Worm (Caenorhabditis elegans) whole organism, L3 larva: Measurements from ENCODE around the gene C44B7.5.
A peak's percentile ranks its signal among the peaks of the same experiment; 100 is the strongest.

Source experiments
- R02D3.7 ChIP-seq: fragments of 150-350 bp; optimal IDR thresholded peaks from 2 replicates; lab custom pipeline; 2014; ENCODE audit warnings: missing biosample characterization, missing genetic modification characterization
- ZK546.5 ChIP-seq: sonication (generic microtip); optimal IDR thresholded peaks from 2 replicates; lab custom pipeline; 2017; ENCODE audit warnings: missing biosample characterization, missing genetic modification characterization
- aly-2 ChIP-seq: fragments of 150-350 bp; optimal IDR thresholded peaks from 2 replicates; lab custom pipeline; 2014; ENCODE audit warnings: missing biosample characterization, missing genetic modification characterization
- ama-1 ChIP-seq: fragments of 150-350 bp; optimal IDR thresholded peaks from 2 replicates; lab custom pipeline; 2018
- ceh-16 ChIP-seq: sonication (generic microtip); optimal IDR thresholded peaks from 2 replicates; lab custom pipeline; 2017; ENCODE audit warnings: missing biosample characterization, missing genetic modification characterization
- ceh-28 ChIP-seq: fragments of 150-350 bp; optimal IDR thresholded peaks from 2 replicates; lab custom pipeline; 2014; ENCODE audit warnings: missing biosample characterization, missing genetic modification reagents, missing genetic modification characterization
- ceh-82 ChIP-seq: fragments of 150-350 bp; optimal IDR thresholded peaks from 2 replicates; lab custom pipeline; 2014; ENCODE audit warnings: missing biosample characterization, missing genetic modification characterization
- ceh-9 ChIP-seq: sonication (generic microtip); optimal IDR thresholded peaks from 2 replicates; lab custom pipeline; 2018; ENCODE audit warnings: missing biosample characterization, missing genetic modification characterization
- daf-12 ChIP-seq: fragments of 150-350 bp; optimal IDR thresholded peaks from 2 replicates; lab custom pipeline; 2014; ENCODE audit warnings: missing biosample characterization, missing genetic modification reagents, missing genetic modification characterization
- egl-27 ChIP-seq: sonication (generic microtip); optimal IDR thresholded peaks from 4 replicates; lab custom pipeline; 2017; ENCODE audit warnings: missing biosample characterization, missing genetic modification reagents, missing genetic modification characterization
- egl-5 ChIP-seq: fragments of 150-350 bp; optimal IDR thresholded peaks from 2 replicates; lab custom pipeline; 2017; ENCODE audit warnings: missing biosample characterization, missing genetic modification reagents, missing genetic modification characterization, inconsistent platforms
- elt-1 ChIP-seq: fragments of 150-350 bp; optimal IDR thresholded peaks from 2 replicates; lab custom pipeline; 2014; ENCODE audit warnings: missing biosample characterization, missing genetic modification characterization
- elt-2 ChIP-seq: sonication (generic microtip); optimal IDR thresholded peaks from 2 replicates; lab custom pipeline; 2016; ENCODE audit warnings: missing genetic modification reagents, mild to moderate bottlenecking, missing genetic modification characterization, missing compliant biosample characterization
- elt-3 ChIP-seq, 3 experiments: fragments of 150-350 bp in 1 of 3; sonication (generic microtip) in 2 of 3; optimal IDR thresholded peaks; 2 replicates in 2 of 3; 4 replicates in 1 of 3; lab custom pipeline; 2014 to 2017; ENCODE audit warnings: missing biosample characterization in 3 of 3, missing genetic modification characterization in 3 of 3
- eor-1 ChIP-seq, 2 experiments: fragments of 150-350 bp; optimal IDR thresholded peaks; 2 replicates each; lab custom pipeline; 2014 to 2018; ENCODE audit warnings: missing biosample characterization in 2 of 2, missing genetic modification characterization in 2 of 2
- fkh-10 ChIP-seq: sonication (generic microtip); optimal IDR thresholded peaks from 2 replicates; lab custom pipeline; 2017; ENCODE audit warnings: missing biosample characterization, missing genetic modification reagents, missing genetic modification characterization
- fkh-2 ChIP-seq: fragments of 150-350 bp; optimal IDR thresholded peaks from 2 replicates; lab custom pipeline; 2014; ENCODE audit warnings: missing biosample characterization, missing genetic modification reagents, missing genetic modification characterization
- fos-1 ChIP-seq: fragments of 150-350 bp; optimal IDR thresholded peaks from 2 replicates; lab custom pipeline; 2014; ENCODE audit warnings: missing biosample characterization, missing genetic modification characterization
- jun-1 ChIP-seq: fragments of 150-350 bp; optimal IDR thresholded peaks from 2 replicates; lab custom pipeline; 2014; ENCODE audit warnings: missing biosample characterization, missing genetic modification reagents, missing genetic modification characterization
- lin-15B ChIP-seq: fragments of 150-350 bp; optimal IDR thresholded peaks from 2 replicates; lab custom pipeline; 2014; ENCODE audit warnings: missing biosample characterization, missing genetic modification characterization
- lin-39 ChIP-seq: fragments of 150-350 bp; optimal IDR thresholded peaks from 2 replicates; lab custom pipeline; 2018; ENCODE audit warnings: missing biosample characterization, missing genetic modification reagents, missing genetic modification characterization
- lsy-12 ChIP-seq: sonication (generic microtip); optimal IDR thresholded peaks from 2 replicates; lab custom pipeline; 2016; ENCODE audit warnings: mild to moderate bottlenecking, missing genetic modification characterization, missing compliant biosample characterization
- mdl-1 ChIP-seq: fragments of 150-350 bp; optimal IDR thresholded peaks from 2 replicates; lab custom pipeline; 2014; ENCODE audit warnings: missing biosample characterization, missing genetic modification characterization
- mml-1 ChIP-seq: fragments of 150-350 bp; sonication (generic microtip); optimal IDR thresholded peaks from 3 replicates; lab custom pipeline; 2014; ENCODE audit warnings: missing biosample characterization, missing genetic modification characterization
- nfya-1 ChIP-seq: sonication (generic microtip); optimal IDR thresholded peaks from 2 replicates; lab custom pipeline; 2017; ENCODE audit warnings: missing genetic modification characterization, mild to moderate bottlenecking, missing compliant biosample characterization, antibody characterized with exemption, moderate library complexity; ENCODE audit not compliant: insufficient read depth
- nhr-11 ChIP-seq: fragments of 150-350 bp; optimal IDR thresholded peaks from 2 replicates; lab custom pipeline; 2014; ENCODE audit warnings: missing biosample characterization, missing genetic modification characterization
- nhr-12 ChIP-seq: fragments of 150-350 bp; optimal IDR thresholded peaks from 2 replicates; lab custom pipeline; 2014; ENCODE audit warnings: missing biosample characterization, missing genetic modification characterization
- nhr-23 ChIP-seq: fragments of 150-350 bp; optimal IDR thresholded peaks from 2 replicates; lab custom pipeline; 2014; ENCODE audit warnings: missing biosample characterization, missing genetic modification reagents, missing genetic modification characterization
- nhr-237 ChIP-seq: fragments of 150-350 bp; optimal IDR thresholded peaks from 2 replicates; lab custom pipeline; 2014; ENCODE audit warnings: missing biosample characterization, missing genetic modification characterization
- nhr-25 ChIP-seq: sonication (generic microtip); optimal IDR thresholded peaks from 2 replicates; lab custom pipeline; 2017; ENCODE audit warnings: missing biosample characterization, missing genetic modification characterization
- nhr-28 ChIP-seq: fragments of 150-350 bp; optimal IDR thresholded peaks from 2 replicates; lab custom pipeline; 2014; ENCODE audit warnings: missing biosample characterization, missing genetic modification characterization
- nhr-43 ChIP-seq: sonication (generic microtip); optimal IDR thresholded peaks from 2 replicates; lab custom pipeline; 2016; ENCODE audit warnings: mild to moderate bottlenecking, missing genetic modification characterization, missing compliant biosample characterization; ENCODE audit not compliant: poor library complexity, severe bottlenecking
- nhr-67 ChIP-seq: fragments of 150-350 bp; optimal IDR thresholded peaks from 2 replicates; lab custom pipeline; 2014; ENCODE audit warnings: missing biosample characterization, missing genetic modification characterization
- nhr-76 ChIP-seq: fragments of 150-350 bp; sonication (generic microtip); optimal IDR thresholded peaks from 5 replicates; lab custom pipeline; 2014; ENCODE audit warnings: missing biosample characterization, missing genetic modification characterization
- nhr-77 ChIP-seq: fragments of 150-350 bp; optimal IDR thresholded peaks from 2 replicates; lab custom pipeline; 2014; ENCODE audit warnings: missing biosample characterization, missing genetic modification characterization
- pha-4 ChIP-seq: fragments of 150-350 bp; optimal IDR thresholded peaks from 2 replicates; lab custom pipeline; 2014; ENCODE audit warnings: missing biosample characterization, missing genetic modification reagents, missing genetic modification characterization
- pqm-1 ChIP-seq: fragments of 150-350 bp; optimal IDR thresholded peaks from 2 replicates; lab custom pipeline; 2017; ENCODE audit warnings: missing biosample characterization, missing genetic modification characterization, inconsistent platforms
- sea-2 ChIP-seq: fragments of 150-350 bp; sonication (generic microtip); optimal IDR thresholded peaks from 4 replicates; lab custom pipeline; 2014; ENCODE audit warnings: missing biosample characterization, missing genetic modification reagents, missing genetic modification characterization
- skn-1 ChIP-seq: fragments of 150-350 bp; optimal IDR thresholded peaks from 2 replicates; lab custom pipeline; 2014; ENCODE audit warnings: missing biosample characterization, missing genetic modification characterization
- snpc-4 ChIP-seq: fragments of 150-350 bp; optimal IDR thresholded peaks from 2 replicates; lab custom pipeline; 2014; ENCODE audit warnings: missing biosample characterization, missing genetic modification characterization
- tbx-2 ChIP-seq: sonication (generic microtip); optimal IDR thresholded peaks from 2 replicates; lab custom pipeline; 2016; ENCODE audit warnings: mild to moderate bottlenecking, missing genetic modification characterization, missing compliant biosample characterization
- unc-39 ChIP-seq: sonication (generic microtip); optimal IDR thresholded peaks from 4 replicates; lab custom pipeline; 2017; ENCODE audit warnings: missing biosample characterization, missing genetic modification characterization
- unc-62 ChIP-seq: fragments of 150-350 bp; sonication (generic microtip); optimal IDR thresholded peaks from 4 replicates; lab custom pipeline; 2014; ENCODE audit warnings: missing biosample characterization, missing genetic modification reagents, missing genetic modification characterization
- zag-1 ChIP-seq: fragments of 150-350 bp; optimal IDR thresholded peaks from 2 replicates; lab custom pipeline; 2014; ENCODE audit warnings: missing biosample characterization, missing genetic modification characterization
- ztf-11 ChIP-seq: fragments of 150-350 bp; optimal IDR thresholded peaks from 2 replicates; lab custom pipeline; 2014; ENCODE audit warnings: missing biosample characterization, missing genetic modification characterization
- ztf-4 ChIP-seq: fragments of 150-350 bp; optimal IDR thresholded peaks from 2 replicates; lab custom pipeline; 2014; ENCODE audit warnings: missing biosample characterization, missing genetic modification characterization

The C44B7.5 gene

ce11 chrII:6824524-6824923, 47.9 kb downstream of the C44B7.5 start:
- TF ChIP-seq nfya-1 (tag; lab: Kevin White, UChicago): no peak
- no peak for TF ChIP-seq snpc-4 (tag; lab: Kevin White, UChicago)
- TF ChIP-seq fos-1: no peak
- TF ChIP-seq mml-1 (tag; lab: Kevin White, UChicago): no peak
- no peak for TF ChIP-seq R02D3.7 (tag; lab: Kevin White, UChicago)
- no peak for TF ChIP-seq ztf-11 (tag; lab: Kevin White, UChicago)
- no peak for TF ChIP-seq nhr-43 (tag; lab: Kevin White, UChicago)
- TF ChIP-seq ceh-28 (tag; lab: Kevin White, UChicago): no peak
- TF ChIP-seq nhr-25: peak; percentile 12
- peak; percentile 69 for TF ChIP-seq unc-62 (GFP tag; lab: Kevin White, UChicago)
- peak; percentile 87 for TF ChIP-seq elt-2 (tag; lab: Kevin White, UChicago)
- peak; percentile 79 for TF ChIP-seq pqm-1 (tag; lab: Kevin White, UChicago)
- no peak for TF ChIP-seq egl-5
- TF ChIP-seq sea-2 (GFP tag; lab: Kevin White, UChicago): no peak
- TF ChIP-seq unc-39 (tag; lab: Kevin White, UChicago): no peak

DNA sequence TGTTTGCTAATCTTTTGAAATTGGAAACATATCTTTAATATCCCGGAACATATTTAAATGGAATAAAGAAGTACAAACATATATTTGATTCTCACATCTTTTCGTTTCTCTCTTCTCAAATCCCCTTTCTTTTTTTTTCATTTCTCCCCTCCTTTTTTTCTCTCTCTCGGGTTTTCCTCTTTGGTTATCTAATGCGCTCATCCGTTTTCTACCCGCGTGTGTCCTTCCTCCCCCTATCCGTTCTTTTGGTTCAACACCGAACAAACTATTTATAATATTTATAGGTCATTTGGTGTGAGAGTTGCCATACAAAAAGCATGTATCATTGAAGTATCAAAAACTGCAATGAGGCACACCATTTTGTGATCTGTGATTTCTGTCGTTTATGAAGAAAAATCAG, 48.5 kb downstream of the C44B7.5 start:
- TF ChIP-seq ceh-16 (tag; lab: Kevin White, UChicago): no peak
- TF ChIP-seq fos-1: no peak
- TF ChIP-seq mdl-1 (tag; lab: Kevin White, UChicago): peak; percentile 20
- no peak for TF ChIP-seq skn-1 (tag; lab: Kevin White, UChicago)
- no peak for TF ChIP-seq jun-1 (tag; lab: Kevin White, UChicago)
- TF ChIP-seq pha-4: no peak
- TF ChIP-seq eor-1 (tag; optimal IDR thresholded peaks at IDR 0.05; lab: Kevin White, UChicago): no peak
- TF ChIP-seq lin-39 (tag; lab: Kevin White, UChicago): peak; percentile 36
- TF ChIP-seq snpc-4 (tag; lab: Kevin White, UChicago): peak; percentile 33
- no peak for TF ChIP-seq nhr-237 (tag; lab: Kevin White, UChicago)
- no peak for TF ChIP-seq ama-1 (lab: Kevin White, UChicago)
- TF ChIP-seq nhr-12: no peak
- no peak for TF ChIP-seq nhr-76 (tag; lab: Kevin White, UChicago)
- peak; percentile 20 for TF ChIP-seq nhr-25
- no peak for TF ChIP-seq mml-1 (tag; lab: Kevin White, UChicago)
- TF ChIP-seq ceh-9: no peak
- TF ChIP-seq elt-1 (tag; lab: Kevin White, UChicago): peak; percentile 52
- TF ChIP-seq ceh-82 (tag; lab: Kevin White, UChicago): no peak
- TF ChIP-seq lsy-12 (tag; lab: Kevin White, UChicago): no peak
- TF ChIP-seq unc-62 (GFP tag; lab: Kevin White, UChicago): peak; percentile 51
- no peak for TF ChIP-seq zag-1
- TF ChIP-seq pqm-1 (tag; lab: Kevin White, UChicago): no peak
- TF ChIP-seq nhr-28: no peak
- no peak for TF ChIP-seq fkh-2 (tag; lab: Kevin White, UChicago)
- TF ChIP-seq aly-2 (tag; lab: Kevin White, UChicago): no peak
- no peak for TF ChIP-seq ztf-4 (tag; lab: Kevin White, UChicago)
- peak; percentile 48 for TF ChIP-seq nfya-1 (tag; lab: Kevin White, UChicago)
- TF ChIP-seq fkh-10: no peak
- no peak for TF ChIP-seq nhr-11 (tag; lab: Kevin White, UChicago)
- TF ChIP-seq nhr-23 (tag; lab: Kevin White, UChicago): peak; percentile 40
- TF ChIP-seq ceh-28 (tag; lab: Kevin White, UChicago): no peak
- TF ChIP-seq tbx-2: no peak
- no peak for TF ChIP-seq egl-27 (tag; lab: Kevin White, UChicago)
- TF ChIP-seq ztf-11 (tag; lab: Kevin White, UChicago): no peak
- TF ChIP-seq daf-12 (tag; lab: Kevin White, UChicago): no peak
- TF ChIP-seq unc-39 (tag; lab: Kevin White, UChicago): no peak
- TF ChIP-seq ZK546.5 (tag; lab: Kevin White, UChicago): no peak
- no peak for TF ChIP-seq lin-15B (tag; lab: Kevin White, UChicago)
- no peak for TF ChIP-seq nhr-77 (tag; lab: Kevin White, UChicago)
- no peak for TF ChIP-seq egl-5
- TF ChIP-seq nhr-43 (tag; lab: Kevin White, UChicago): no peak
- no peak for TF ChIP-seq nhr-67 (tag; lab: Kevin White, UChicago)
- TF ChIP-seq elt-3 (tag; optimal IDR thresholded peaks at IDR 0.05; lab: Kevin White, UChicago): no peak
- TF ChIP-seq elt-2 (tag; lab: Kevin White, UChicago): no peak
- TF ChIP-seq R02D3.7 (tag; lab: Kevin White, UChicago): no peak
- TF ChIP-seq, all 47 proteins: peak for 8
